Worm (Caenorhabditis elegans) whole organism, mixed stage, embryonic: ENCODE results near the gene gtl-2.

Experiments used
- elt-3 ChIP-seq: fragments of 150-350 bp; optimal IDR thresholded peaks from 2 replicates; lab custom pipeline; 2014; ENCODE audit warnings: missing biosample characterization, missing genetic modification characterization
- nhr-2 ChIP-seq: fragments of 150-350 bp; optimal IDR thresholded peaks from 2 replicates; lab custom pipeline; 2014; ENCODE audit warnings: missing biosample characterization, missing genetic modification characterization
- snpc-4 ChIP-seq: fragments of 150-350 bp; optimal IDR thresholded peaks from 2 replicates; lab custom pipeline; 2014; ENCODE audit warnings: missing biosample characterization, missing genetic modification characterization
- unc-62 ChIP-seq: fragments of 150-350 bp; optimal IDR thresholded peaks from 2 replicates; lab custom pipeline; 2014; ENCODE audit warnings: missing biosample characterization, missing genetic modification reagents, missing genetic modification characterization
- ztf-11 ChIP-seq: fragments of 150-350 bp; optimal IDR thresholded peaks from 2 replicates; lab custom pipeline; 2014; ENCODE audit warnings: missing biosample characterization, missing genetic modification characterization

DNA sequence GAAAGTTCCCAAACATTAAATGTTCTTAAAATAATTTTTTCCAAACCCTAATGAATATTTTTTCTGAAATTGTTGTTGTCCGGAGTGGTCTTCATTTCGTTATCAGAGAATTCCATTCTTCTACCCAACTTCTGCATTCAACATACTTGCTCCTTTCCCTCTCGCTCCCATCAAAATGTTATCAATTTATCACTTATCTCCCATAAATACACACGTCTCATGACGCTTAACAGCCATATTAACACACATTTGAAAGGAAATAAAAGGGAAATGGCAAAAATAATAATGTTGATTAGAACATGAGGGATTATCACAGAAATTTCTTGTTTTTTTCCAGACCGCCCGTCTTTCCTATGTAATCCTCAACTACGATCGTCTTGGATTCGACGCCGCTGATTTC is 15.7 kb downstream of the gtl-2 start:
- TF ChIP-seq elt-3 (no peak), snpc-4 (no peak), nhr-2 (no peak), ztf-11 (tag; lab: Kevin White, UChicago) (no peak), unc-62 (GFP tag; lab: Kevin White, UChicago) (no peak)
